Worm (Caenorhabditis elegans): Measurements from ENCODE around the gene F56D2.5.

ce11 chrIII:5565699-5566098 lies 15.5 kb downstream of the F56D2.5 start:
- no peak for TF ChIP-seq pqm-1 (tag; optimal IDR thresholded peaks at IDR 0.05)
- TF ChIP-seq mdl-1 (tag; optimal IDR thresholded peaks at IDR 0.05): no peak
- no peak for TF ChIP-seq zag-1 (tag; optimal IDR thresholded peaks at IDR 0.05)
- no peak for TF ChIP-seq ztf-11 (tag; optimal IDR thresholded peaks at IDR 0.05)
- TF ChIP-seq ama-1 (optimal IDR thresholded peaks at IDR 0.05): no peak
- TF ChIP-seq unc-62 (GFP tag; optimal IDR thresholded peaks at IDR 0.05): no peak
- no peak for TF ChIP-seq elt-1 (tag; optimal IDR thresholded peaks at IDR 0.05)
- TF ChIP-seq pha-4 (tag; optimal IDR thresholded peaks at IDR 0.05): no peak
